Fruit fly (Drosophila melanogaster): ENCODE results near the gene cv.

cv gene

DNA sequence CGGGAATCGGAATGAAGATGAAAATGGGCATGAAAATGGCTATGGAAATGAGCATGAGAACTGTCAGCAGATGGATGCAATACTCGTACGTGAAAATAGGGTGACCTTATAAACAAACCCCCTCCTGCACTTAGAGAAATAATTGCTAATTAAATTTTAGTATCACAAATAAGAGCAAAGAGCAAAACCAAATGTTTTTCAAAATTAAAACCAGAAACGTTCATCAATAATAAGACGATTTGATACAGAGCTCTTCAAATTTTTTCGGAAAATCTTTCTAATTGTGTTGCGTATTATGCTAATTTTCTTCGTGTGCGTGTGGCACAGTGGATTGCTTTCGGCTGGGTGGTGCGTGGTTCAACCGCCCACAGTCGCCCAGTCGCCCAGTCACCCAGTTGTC is 43.6 kb upstream of the cv start (continued):
- TF ChIP-seq CG8290 (GFP tag; optimal IDR thresholded peaks at IDR 0.05), result no peak
- no peak for TF ChIP-seq CG8290 (tag; optimal IDR thresholded peaks at IDR 0.05)
- no peak for TF ChIP-seq BEAF-32 (GFP tag; optimal IDR thresholded peaks at IDR 0.05)
- peak; percentile 16 for TF ChIP-seq CG15601 (tag; optimal IDR thresholded peaks at IDR 0.05)
- TF ChIP-seq CG9932 (GFP tag; IDR thresholded peaks at IDR 0.05), result no peak
- no peak for TF ChIP-seq CG17361 (GFP tag; IDR thresholded peaks at IDR 0.05)
- TF ChIP-seq CG32767 (GFP tag; IDR thresholded peaks at IDR 0.05), result no peak
- peak; percentile 29 for TF ChIP-seq gsb-n (tag; optimal IDR thresholded peaks at IDR 0.05)
- TF ChIP-seq CG4328 (GFP tag; optimal IDR thresholded peaks at IDR 0.05), result no peak
- TF ChIP-seq Dip3 (GFP tag; optimal IDR thresholded peaks at IDR 0.05), result no peak
- TF ChIP-seq CG12942 (GFP tag; optimal IDR thresholded peaks at IDR 0.05), result no peak
- TF ChIP-seq al (GFP tag; IDR thresholded peaks at IDR 0.05), result no peak
- TF ChIP-seq ash1 (GFP tag; optimal IDR thresholded peaks at IDR 0.05), result no peak
- TF ChIP-seq bsh (GFP tag; optimal IDR thresholded peaks at IDR 0.05), result peak in 1 of 2 experiments; percentile 56
- TF ChIP-seq CG13296 (GFP tag; optimal IDR thresholded peaks at IDR 0.05), result no peak
- TF ChIP-seq Hr3 (GFP tag; optimal IDR thresholded peaks at IDR 0.05), result no peak
- no peak for TF ChIP-seq sisA (GFP tag; IDR thresholded peaks at IDR 0.05)
- TF ChIP-seq CG1832 (GFP tag; optimal IDR thresholded peaks at IDR 0.05), result no peak
- TF ChIP-seq CTCF (GFP tag; optimal IDR thresholded peaks at IDR 0.05), result no peak
- TF ChIP-seq bab2 (GFP tag; optimal IDR thresholded peaks at IDR 0.05), result no peak
- TF ChIP-seq CG13894 (tag; optimal IDR thresholded peaks at IDR 0.05), result no peak
- TF ChIP-seq Hr39 (optimal IDR thresholded peaks at IDR 0.05), result no peak
- no peak for TF ChIP-seq wor (GFP tag; IDR thresholded peaks at IDR 0.05)
- TF ChIP-seq az2 (GFP tag; optimal IDR thresholded peaks at IDR 0.05), result no peak
- TF ChIP-seq Lhr (GFP tag; optimal IDR thresholded peaks at IDR 0.05), result no peak
- TF ChIP-seq bbx (GFP tag; IDR thresholded peaks at IDR 0.05; ENCODE audit: partially characterized antibody), result no peak
- no peak for TF ChIP-seq CG5180 (GFP tag; optimal IDR thresholded peaks at IDR 0.05)
- no peak for TF ChIP-seq prd (optimal IDR thresholded peaks at IDR 0.05)
- TF ChIP-seq prd (GFP tag; IDR thresholded peaks at IDR 0.05), result peak; percentile 18; the same call in 1 of the 3 replicates
- no peak for TF ChIP-seq sqz (GFP tag; optimal IDR thresholded peaks at IDR 0.05)
- TF ChIP-seq CG7839 (tag; optimal IDR thresholded peaks at IDR 0.05), result no peak
- peak; percentile 30 for TF ChIP-seq CG10267 (tag; optimal IDR thresholded peaks at IDR 0.05)
- no peak for TF ChIP-seq Side (GFP tag; optimal IDR thresholded peaks at IDR 0.05)
- no peak for TF ChIP-seq HLHmδ (GFP tag; optimal IDR thresholded peaks at IDR 0.05)
- no peak for TF ChIP-seq Jarid2 (GFP tag; optimal IDR thresholded peaks at IDR 0.05)
- no peak for TF ChIP-seq CG12219 (GFP tag; optimal IDR thresholded peaks at IDR 0.05)
- peak; percentile 10; the same call in 1 of the 2 replicates for TF ChIP-seq vvl (GFP tag; IDR thresholded peaks at IDR 0.05)
- TF ChIP-seq Sox102F (GFP tag; optimal IDR thresholded peaks at IDR 0.05), result peak; percentile 30
- TF ChIP-seq esg (GFP tag; conservative IDR thresholded peaks at IDR 0.05), result no peak
- TF ChIP-seq CG10274 (GFP tag; optimal IDR thresholded peaks at IDR 0.05), result no peak
- peak; percentile 13 for TF ChIP-seq CG4424 (GFP tag; optimal IDR thresholded peaks at IDR 0.05)
- no peak for TF ChIP-seq CG2889 (GFP tag; IDR thresholded peaks at IDR 0.05)
- peak; percentile 18 for TF ChIP-seq oc (tag; optimal IDR thresholded peaks at IDR 0.05)
- no peak for TF ChIP-seq CG8765 (GFP tag; IDR thresholded peaks at IDR 0.05)
- peak; percentile 46 for TF ChIP-seq CG18599 (GFP tag; optimal IDR thresholded peaks at IDR 0.05)
- TF ChIP-seq CG12104 (GFP tag; optimal IDR thresholded peaks at IDR 0.05), result no peak
- no peak for TF ChIP-seq CG34376 (GFP tag; optimal IDR thresholded peaks at IDR 0.05)
- no peak for TF ChIP-seq lilli (GFP tag; optimal IDR thresholded peaks at IDR 0.05)
- no peak for TF ChIP-seq Rfx (GFP tag; IDR thresholded peaks at IDR 0.05)
- no peak for TF ChIP-seq CG9609 (GFP tag; optimal IDR thresholded peaks at IDR 0.05)
- no peak for TF ChIP-seq kay (GFP tag; optimal IDR thresholded peaks at IDR 0.05)
- peak; percentile 18 for TF ChIP-seq CG7556 (GFP tag; optimal IDR thresholded peaks at IDR 0.05)
- no peak for TF ChIP-seq run (tag; optimal IDR thresholded peaks at IDR 0.05)
